Fruit fly (Drosophila melanogaster): ENCODE measurements around the gene tgy.

tgy gene

DNA sequence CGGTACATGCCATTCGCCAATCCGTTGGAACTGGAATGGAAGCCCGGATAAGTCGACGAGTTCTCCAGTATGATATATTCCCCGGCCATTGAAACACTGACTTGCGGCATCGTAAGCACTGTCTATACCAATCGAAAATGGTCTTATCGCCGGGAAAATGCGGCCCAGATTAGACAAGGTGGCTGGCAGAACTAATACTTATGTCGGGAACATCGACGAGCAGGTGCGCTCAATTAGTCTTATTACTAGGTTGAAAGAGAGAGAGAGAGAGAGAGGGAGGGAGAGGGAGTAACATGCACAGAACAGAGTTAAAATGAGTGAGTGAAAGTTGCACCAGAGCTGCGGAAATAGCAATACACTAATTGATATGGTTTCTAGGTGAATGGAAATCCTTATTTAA lies at the start of gene tgy:
TSS of gene tgy (minus strand) at position 101 of the 400 bp plus-strand sequence.
- TF ChIP-seq CrebA (GFP tag; optimal IDR thresholded peaks at IDR 0.05; ENCODE audit: borderline replicate concordance): no peak
- TF ChIP-seq CG32264 (GFP tag; optimal IDR thresholded peaks at IDR 0.05): no peak
- peak in 1 of 2 experiments; percentile 6 for TF ChIP-seq dl (GFP tag; optimal IDR thresholded peaks at IDR 0.05; ENCODE audit: insufficient read depth in 1 of 2, partially characterized antibody in 2 of 2)
- peak; percentile 76 for TF ChIP-seq fru (GFP tag; optimal IDR thresholded peaks at IDR 0.05)
- no peak for TF ChIP-seq Sp1 (GFP tag; optimal IDR thresholded peaks at IDR 0.05)
- no peak for TF ChIP-seq rgr (GFP tag; optimal IDR thresholded peaks at IDR 0.05)

DNA sequence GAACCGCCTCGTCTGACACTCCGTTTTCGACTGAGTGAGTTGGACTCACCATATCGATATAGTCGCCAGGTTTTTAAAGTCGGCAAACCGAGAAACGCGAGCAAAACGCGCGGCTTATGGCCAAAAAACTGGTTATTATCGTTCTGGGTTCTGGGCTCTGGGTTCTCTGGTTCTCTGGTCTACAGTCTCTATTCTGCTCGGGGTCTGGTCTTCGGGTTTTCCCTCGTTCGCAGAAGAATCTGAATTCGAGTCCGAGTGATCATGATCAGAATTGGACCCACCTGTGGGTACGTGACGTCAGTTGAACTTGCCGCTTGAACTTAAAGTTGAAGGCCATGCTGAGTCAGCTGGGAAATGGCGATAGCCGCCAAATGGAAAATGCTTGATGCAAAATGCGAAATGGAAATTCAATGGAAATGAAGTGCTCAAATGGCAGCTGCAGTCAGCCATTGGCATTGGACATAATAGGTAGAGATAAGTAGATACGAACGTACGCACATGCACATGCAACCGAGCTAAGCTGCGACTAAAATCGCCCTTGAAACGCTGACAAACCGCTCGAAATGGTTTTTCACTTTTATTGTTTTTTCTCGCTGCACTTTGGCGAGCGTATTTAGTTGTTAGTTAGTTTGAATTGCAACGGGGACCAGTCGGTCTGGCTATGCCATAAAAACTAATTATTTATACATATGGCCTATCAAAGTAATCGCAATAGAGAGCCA lies 47.9 kb upstream of the tgy start, which contains the start of gene CG33939:
TSS of gene CG33939 (minus strand) at position 51 of the 722 bp plus-strand sequence.
- TF ChIP-seq dmrt93B (GFP tag; optimal IDR thresholded peaks at IDR 0.05) (no peak), Myc (optimal IDR thresholded peaks at IDR 0.05) (peak; percentile 77), Rel (GFP tag; optimal IDR thresholded peaks at IDR 0.05) (no peak), Rel (tag; optimal IDR thresholded peaks at IDR 0.05) (peak; percentile 31)

DNA sequence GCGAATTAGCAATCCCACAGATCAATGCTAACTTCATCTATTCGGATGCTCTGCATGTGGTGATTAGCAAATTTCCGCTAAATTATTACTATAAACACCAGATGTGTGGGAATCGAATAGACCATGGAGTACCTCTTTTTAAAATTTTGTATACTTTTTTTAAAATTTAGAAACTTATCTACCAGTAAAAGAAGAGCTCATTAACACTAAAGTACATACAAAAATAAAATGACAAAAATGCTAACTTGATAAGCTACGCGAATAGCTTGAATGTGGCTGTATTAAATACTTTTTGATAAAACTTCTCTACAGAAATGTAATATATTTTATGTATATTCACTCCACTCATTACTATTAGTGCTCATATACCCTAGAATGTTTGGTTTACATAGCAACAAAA lies 47.0 kb upstream of the tgy start:
- no peak for TF ChIP-seq dmrt93B (GFP tag; optimal IDR thresholded peaks at IDR 0.05)
- TF ChIP-seq Myc (optimal IDR thresholded peaks at IDR 0.05): no peak
- TF ChIP-seq CG32264 (GFP tag; optimal IDR thresholded peaks at IDR 0.05): no peak
- TF ChIP-seq brk (GFP tag; optimal IDR thresholded peaks at IDR 0.05): no peak
- no peak for TF ChIP-seq Hnf4 (GFP tag; optimal IDR thresholded peaks at IDR 0.05)
- no peak for TF ChIP-seq sv (GFP tag; optimal IDR thresholded peaks at IDR 0.05)
- TF ChIP-seq CrebA (GFP tag; optimal IDR thresholded peaks at IDR 0.05; ENCODE audit: borderline replicate concordance): no peak
- no peak for TF ChIP-seq Dfd (GFP tag; optimal IDR thresholded peaks at IDR 0.05)
- no peak for TF ChIP-seq h (GFP tag; optimal IDR thresholded peaks at IDR 0.05)

DNA sequence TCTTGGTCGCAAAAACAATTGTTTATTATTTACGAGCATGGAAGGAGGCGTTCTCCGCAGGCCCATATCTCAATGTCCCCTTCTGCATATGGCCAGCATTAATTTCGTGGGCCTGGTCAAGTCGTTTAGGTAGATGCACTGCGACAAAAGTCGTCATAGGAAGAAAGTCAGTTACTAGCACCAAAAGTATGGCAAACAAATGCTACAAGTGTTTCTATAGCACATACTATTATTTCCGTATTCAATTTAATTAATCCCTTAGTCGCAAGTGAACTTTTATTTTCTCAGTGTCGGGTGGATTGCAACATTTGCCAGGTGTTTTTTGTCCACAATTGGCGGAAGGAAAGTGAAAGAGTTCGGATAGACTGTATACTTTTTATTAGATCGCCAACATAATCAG lies 45.8 kb upstream of the tgy start:
- TF ChIP-seq Hr78 (GFP tag; optimal IDR thresholded peaks at IDR 0.05) (no peak), foxo (GFP tag; optimal IDR thresholded peaks at IDR 0.05) (peak in 1 of 2 experiments; percentile 4), ey (GFP tag; optimal IDR thresholded peaks at IDR 0.05) (peak; percentile 9)

DNA sequence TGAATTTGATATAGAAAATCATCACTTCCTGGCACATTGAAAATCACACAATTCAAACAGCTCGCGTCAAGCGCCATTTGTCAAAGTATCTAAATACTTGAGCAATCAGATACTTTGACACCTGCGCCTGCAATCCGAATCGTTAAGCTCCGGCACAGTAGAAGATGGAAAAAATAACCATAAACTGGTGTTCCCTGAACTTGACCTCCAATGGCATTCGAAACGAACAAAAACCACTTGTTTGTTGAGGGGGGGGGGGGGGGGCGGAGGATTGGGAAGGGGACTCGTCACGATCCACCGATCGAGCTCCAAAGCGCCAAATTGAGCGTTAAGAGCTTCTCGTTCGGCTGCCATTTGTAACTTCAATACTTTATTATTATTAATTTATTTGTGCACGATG lies 44.8 kb upstream of the tgy start:
- TF ChIP-seq Mio (GFP tag; optimal IDR thresholded peaks at IDR 0.05) (no peak), Dif (GFP tag; optimal IDR thresholded peaks at IDR 0.05; ENCODE audit: partially characterized antibody) (no peak), sage (GFP tag; optimal IDR thresholded peaks at IDR 0.05) (no peak), Hnf4 (GFP tag; optimal IDR thresholded peaks at IDR 0.05) (no peak), Hr78 (GFP tag; optimal IDR thresholded peaks at IDR 0.05) (no peak), OdsH (GFP tag; optimal IDR thresholded peaks at IDR 0.05) (no peak)

DNA sequence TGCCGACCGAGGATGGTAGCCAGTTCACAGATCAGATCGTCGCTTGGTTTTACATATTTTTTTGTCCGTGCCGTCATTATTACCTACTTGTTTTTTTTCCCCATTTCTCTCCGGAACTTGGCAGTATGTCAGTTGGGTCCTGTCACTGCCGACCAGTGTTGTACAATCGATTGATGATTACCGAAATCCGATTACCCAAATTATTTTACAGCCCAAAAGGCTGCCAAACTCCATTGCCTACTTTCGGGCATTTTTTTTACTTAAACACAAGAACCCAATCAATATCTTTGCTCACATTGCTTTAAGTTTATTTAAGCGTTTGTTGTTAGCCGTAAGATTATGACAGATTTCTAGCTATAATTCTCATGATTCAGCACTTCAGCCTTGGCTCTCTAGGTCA lies 43.7 kb upstream of the tgy start, which contains the start of gene Inx5:
TSS of gene Inx5 (minus strand) at position 93 of the 400 bp plus-strand sequence.
- TF ChIP-seq Myc (optimal IDR thresholded peaks at IDR 0.05): peak; percentile 12
- TF ChIP-seq HLH106 (tag; optimal IDR thresholded peaks at IDR 0.05): no peak

DNA sequence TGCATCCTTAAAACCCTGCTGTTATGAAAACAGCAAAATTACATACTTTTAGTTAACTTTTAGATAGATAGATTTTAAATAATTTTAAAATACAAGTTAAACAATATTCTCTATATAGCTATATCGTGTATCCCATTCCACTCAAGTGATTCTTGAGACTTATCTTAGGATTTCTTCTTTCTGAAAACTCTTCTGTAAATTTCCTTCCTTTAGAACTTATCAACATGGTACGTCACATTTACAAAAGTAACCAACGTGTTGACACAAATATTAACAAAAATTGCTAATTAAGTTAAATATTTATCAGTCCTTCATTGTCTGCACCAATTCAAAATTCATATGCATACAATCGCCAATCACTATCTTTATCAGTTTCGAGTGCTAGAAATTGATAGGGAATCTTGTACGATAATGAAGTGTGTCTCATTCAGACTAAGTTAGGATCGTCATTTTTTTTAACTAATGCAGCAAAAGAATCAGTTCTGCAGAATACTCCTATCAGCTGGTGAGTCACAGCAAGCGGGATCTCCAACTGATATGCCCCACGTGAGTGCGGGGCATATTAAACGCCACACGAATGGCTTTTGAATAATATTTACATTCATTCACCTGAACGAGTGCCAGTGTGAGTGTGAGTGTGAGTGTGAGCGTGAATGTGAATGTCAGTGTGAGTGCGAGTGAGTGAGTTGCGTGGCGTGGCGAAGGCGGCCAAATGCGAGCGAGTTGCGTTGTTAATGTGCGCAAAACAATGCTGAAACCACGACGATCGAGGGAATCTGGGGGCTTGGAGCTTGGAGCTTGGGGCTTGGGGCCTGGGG lies 40.7 kb upstream of the tgy start:
- TF ChIP-seq Jra (GFP tag; optimal IDR thresholded peaks at IDR 0.05) (peak; percentile 7), N (GFP tag; optimal IDR thresholded peaks at IDR 0.05) (no peak), rgr (GFP tag; optimal IDR thresholded peaks at IDR 0.05) (peak; percentile 40), fru (GFP tag; optimal IDR thresholded peaks at IDR 0.05) (no peak), woc (GFP tag; optimal IDR thresholded peaks at IDR 0.05) (peak; percentile 58), Hr78 (GFP tag; optimal IDR thresholded peaks at IDR 0.05) (no peak), Sp1 (GFP tag; optimal IDR thresholded peaks at IDR 0.05) (no peak), h (GFP tag; optimal IDR thresholded peaks at IDR 0.05) (peak; percentile 62), pan (optimal IDR thresholded peaks at IDR 0.05) (peak; percentile 76), HLH106 (tag; optimal IDR thresholded peaks at IDR 0.05) (no peak), Rel (GFP tag; optimal IDR thresholded peaks at IDR 0.05) (no peak), Rel (tag; optimal IDR thresholded peaks at IDR 0.05) (peak; percentile 53)
